Worm (Caenorhabditis elegans): ENCODE measurements around the gene rpl-35.

Gene rpl-35

ce11 chrIII:7854494-7855184 is at the start of gene rpl-35:
Gene rpl-35 (plus strand): TSS chrIII:7855134.
- TF ChIP-seq nhr-76 (tag; optimal IDR thresholded peaks at IDR 0.05) (peak; percentile 59), ces-1 (GFP tag; optimal IDR thresholded peaks at IDR 0.05) (peak; percentile 96), flh-1 (GFP tag; optimal IDR thresholded peaks at IDR 0.05) (peak; percentile 44), mab-5 (tag; optimal IDR thresholded peaks at IDR 0.05) (peak; percentile 66), unc-62 (GFP tag; optimal IDR thresholded peaks at IDR 0.05) (peak; percentile 91), M03D4.4 (tag; optimal IDR thresholded peaks at IDR 0.05) (peak; percentile 92), blmp-1 (tag; optimal IDR thresholded peaks at IDR 0.05) (peak; percentile 84), lsy-2 (tag; optimal IDR thresholded peaks at IDR 0.05) (peak; percentile 95), ceh-43 (GFP tag; optimal IDR thresholded peaks at IDR 0.05) (peak; percentile 86), pha-4 (tag; optimal IDR thresholded peaks at IDR 0.05) (peak; percentile 99), drap-1 (GFP tag; optimal IDR thresholded peaks at IDR 0.05) (peak; percentile 95), sem-2 (GFP tag; optimal IDR thresholded peaks at IDR 0.05) (peak; percentile 46), bed-3 (GFP tag; optimal IDR thresholded peaks at IDR 0.05) (peak; percentile 76), ham-2 (GFP tag; optimal IDR thresholded peaks at IDR 0.05) (peak; percentile 78), zip-8 (tag; optimal IDR thresholded peaks at IDR 0.05) (peak; percentile 2), sptf-1 (tag; optimal IDR thresholded peaks at IDR 0.05) (peak; percentile 97), ztf-11 (tag; optimal IDR thresholded peaks at IDR 0.05) (peak; percentile 92), unc-39 (tag; optimal IDR thresholded peaks at IDR 0.05) (peak; percentile 72), nhr-12 (tag; optimal IDR thresholded peaks at IDR 0.05) (peak; percentile 78), lin-13 (tag; optimal IDR thresholded peaks at IDR 0.05) (peak; percentile 100), ceh-39 (tag; optimal IDR thresholded peaks at IDR 0.05) (peak; percentile 97), elt-1 (tag; optimal IDR thresholded peaks at IDR 0.05; ENCODE audit: borderline replicate concordance, insufficient read depth) (peak; percentile 70), tbx-8 (GFP tag; optimal IDR thresholded peaks at IDR 0.05) (peak; percentile 85), hlh-1 (tag; optimal IDR thresholded peaks at IDR 0.05) (peak; percentile 79), ceh-83 (GFP tag; optimal IDR thresholded peaks at IDR 0.05) (peak; percentile 80), snpc-4 (tag; optimal IDR thresholded peaks at IDR 0.05) (no peak), nhr-2 (tag; optimal IDR thresholded peaks at IDR 0.05) (peak; percentile 50), nhr-237 (tag; optimal IDR thresholded peaks at IDR 0.05) (peak; percentile 99), unc-120 (tag; optimal IDR thresholded peaks at IDR 0.05; ENCODE audit: poor library complexity, severe bottlenecking) (peak; percentile 95), mls-2 (tag; optimal IDR thresholded peaks at IDR 0.05) (peak; percentile 91), cnd-1 (tag; optimal IDR thresholded peaks at IDR 0.05) (peak; percentile 91), mep-1 (tag; optimal IDR thresholded peaks at IDR 0.05) (peak; percentile 100), lin-32 (GFP tag; optimal IDR thresholded peaks at IDR 0.05) (peak; percentile 58), nhr-28 (tag; optimal IDR thresholded peaks at IDR 0.05) (peak; percentile 85), elt-3 (tag; optimal IDR thresholded peaks at IDR 0.05) (peak; percentile 91)

ce11 chrIII:7805253-7805652 is 49.7 kb upstream of the rpl-35 start:
- no peak for TF ChIP-seq flh-1 (GFP tag; optimal IDR thresholded peaks at IDR 0.05)
- no peak for TF ChIP-seq nhr-2 (tag; optimal IDR thresholded peaks at IDR 0.05)
- no peak for TF ChIP-seq nhr-12 (tag; optimal IDR thresholded peaks at IDR 0.05)
- TF ChIP-seq elt-1 (tag; optimal IDR thresholded peaks at IDR 0.05; ENCODE audit: borderline replicate concordance, insufficient read depth): no peak
- TF ChIP-seq unc-39 (tag; optimal IDR thresholded peaks at IDR 0.05): no peak
- TF ChIP-seq lin-13 (tag; optimal IDR thresholded peaks at IDR 0.05): no peak
- TF ChIP-seq tbx-8 (GFP tag; optimal IDR thresholded peaks at IDR 0.05): no peak
- no peak for TF ChIP-seq ceh-83 (GFP tag; optimal IDR thresholded peaks at IDR 0.05)
- TF ChIP-seq sem-2 (GFP tag; optimal IDR thresholded peaks at IDR 0.05): no peak
- TF ChIP-seq drap-1 (GFP tag; optimal IDR thresholded peaks at IDR 0.05): no peak

DNA sequence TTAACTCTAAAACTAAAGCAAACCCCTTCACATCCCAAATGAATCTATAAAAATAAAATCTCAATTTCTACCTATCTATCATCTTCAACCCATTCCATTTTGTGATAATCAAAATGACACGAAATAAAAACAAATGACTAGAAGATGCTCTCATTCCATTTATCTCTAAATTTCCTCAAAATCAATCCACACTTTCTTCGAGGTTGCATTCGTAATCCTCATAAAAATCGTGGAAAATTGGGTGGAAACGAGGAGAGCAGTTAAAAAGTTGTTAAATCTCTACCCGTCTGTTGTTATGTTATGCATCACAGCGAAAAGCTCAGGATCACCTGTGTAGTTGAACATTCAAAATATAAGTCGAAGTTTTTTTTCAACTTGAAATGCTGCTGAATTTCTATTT is 48.0 kb upstream of the rpl-35 start:
- TF ChIP-seq mls-2 (tag; optimal IDR thresholded peaks at IDR 0.05) (no peak), nhr-237 (tag; optimal IDR thresholded peaks at IDR 0.05) (no peak), bed-3 (GFP tag; optimal IDR thresholded peaks at IDR 0.05) (no peak), drap-1 (GFP tag; optimal IDR thresholded peaks at IDR 0.05) (no peak), unc-120 (tag; optimal IDR thresholded peaks at IDR 0.05; ENCODE audit: poor library complexity, severe bottlenecking) (no peak), sem-2 (GFP tag; optimal IDR thresholded peaks at IDR 0.05) (no peak), unc-39 (tag; optimal IDR thresholded peaks at IDR 0.05) (no peak)
